Fruit fly (Drosophila melanogaster) whole organism, wandering third instar larva: ENCODE data around the gene Rab3-GEF.

Experiments
- Abd-B ChIP-seq: fragments of >200 bp; optimal IDR thresholded peaks from 2 replicates; lab custom pipeline; 2017; ENCODE audit warnings: missing biosample characterization, missing genetic modification characterization
- Dif ChIP-seq: fragments of 200-275, 200-300 bp; sonication (Bioruptor generic); optimal IDR thresholded peaks from 2 replicates; lab custom pipeline; 2018; ENCODE audit warnings: missing biosample characterization, missing genetic modification characterization; ENCODE audit not compliant: partially characterized antibody
- Hr78 ChIP-seq: fragments of >200 bp; optimal IDR thresholded peaks from 2 replicates; lab custom pipeline; 2017; ENCODE audit warnings: missing biosample characterization, missing genetic modification characterization
- Mio ChIP-seq: sonication (Bioruptor generic); optimal IDR thresholded peaks from 2 replicates; lab custom pipeline; 2016; ENCODE audit warnings: missing biosample characterization, missing genetic modification characterization
- Myc ChIP-seq: fragments of >200 bp; optimal IDR thresholded peaks from 2 replicates; lab custom pipeline; 2017
- OdsH ChIP-seq: fragments of 200-800 bp; sonication (Bioruptor generic); optimal IDR thresholded peaks from 2 replicates; lab custom pipeline; 2016; ENCODE audit warnings: missing biosample characterization, mild to moderate bottlenecking, missing genetic modification characterization
- Sp1 ChIP-seq: fragments of 200-800 bp; sonication (Bioruptor generic); optimal IDR thresholded peaks from 3 replicates; lab custom pipeline; 2019; ENCODE audit warnings: missing biosample characterization, mild to moderate bottlenecking, missing genetic modification characterization, moderate library complexity
- br ChIP-seq: fragments of 200-800 bp; sonication (Bioruptor generic); optimal IDR thresholded peaks from 2 replicates; lab custom pipeline; 2016; ENCODE audit warnings: missing biosample characterization, missing genetic modification characterization
- fru ChIP-seq: fragments of 200-800 bp; sonication (Bioruptor generic); optimal IDR thresholded peaks from 3 replicates; lab custom pipeline; 2016; ENCODE audit warnings: missing biosample characterization, mild to moderate bottlenecking, missing genetic modification characterization
- h ChIP-seq: fragments of 200-800 bp; sonication (Bioruptor generic); optimal IDR thresholded peaks from 3 replicates; lab custom pipeline; 2016; ENCODE audit warnings: missing biosample characterization, mild to moderate bottlenecking, missing genetic modification characterization
- pan ChIP-seq: fragments of >200 bp; optimal IDR thresholded peaks from 2 replicates; lab custom pipeline; 2017
- psq ChIP-seq: fragments of 200-800 bp; sonication (Bioruptor generic); optimal IDR thresholded peaks from 3 replicates; lab custom pipeline; 2017; ENCODE audit warnings: missing biosample characterization, mild to moderate bottlenecking, missing genetic modification characterization, moderate library complexity
- tai ChIP-seq: sonication (Bioruptor generic); optimal IDR thresholded peaks from 2 replicates; lab custom pipeline; 2016; ENCODE audit warnings: missing biosample characterization, missing genetic modification characterization
- woc ChIP-seq: sonication (Bioruptor generic); optimal IDR thresholded peaks from 2 replicates; lab custom pipeline; 2016; ENCODE audit warnings: missing biosample characterization, mild to moderate bottlenecking, missing genetic modification characterization

- TF ChIP-seq Hr78 (no peak), Mio (GFP tag; lab: Kevin White, UChicago) (no peak), Sp1 (no peak), pan (no peak), Myc (lab: Kevin White, UChicago) (no peak), Abd-B (GFP tag; lab: Kevin White, UChicago) (no peak), br (GFP tag; lab: Kevin White, UChicago) (no peak), OdsH (GFP tag; lab: Kevin White, UChicago) (no peak), fru (GFP tag; lab: Kevin White, UChicago) (peak; percentile 39), h (GFP tag; lab: Kevin White, UChicago) (peak; percentile 7), psq (no peak), tai (GFP tag; lab: Kevin White, UChicago) (peak; percentile 35), Dif (GFP tag; lab: Kevin White, UChicago) (no peak), woc (GFP tag; lab: Kevin White, UChicago) (no peak)
Measured at dm6 chrX:15080780-15081402, 8.6 kb upstream of the Rab3-GEF start, which contains the start of gene CG33177.
